Worm (Caenorhabditis elegans) whole organism, late embryonic: ENCODE results near the gene ugtp-1.

Source experiments
- F13H6.1 ChIP-seq: sonication (generic microtip); optimal IDR thresholded peaks from 2 replicates; lab custom pipeline; 2016; ENCODE audit warnings: missing genetic modification characterization, missing compliant biosample characterization
- K02D7.2 ChIP-seq: sonication (generic microtip); optimal IDR thresholded peaks from 2 replicates; lab custom pipeline; 2017; ENCODE audit warnings: mild to moderate bottlenecking, missing genetic modification characterization, missing compliant biosample characterization
- K09A11.1 ChIP-seq: sonication (generic microtip); optimal IDR thresholded peaks from 2 replicates; lab custom pipeline; 2017; ENCODE audit warnings: antibody characterized with exemption, mild to moderate bottlenecking, missing genetic modification characterization, missing compliant biosample characterization; ENCODE audit not compliant: insufficient read depth
- T23F11.4 ChIP-seq: fragments of 200-800 bp; sonication (Bioruptor generic); optimal IDR thresholded peaks from 2 replicates; lab custom pipeline; 2018; ENCODE audit warnings: mild to moderate bottlenecking, missing genetic modification characterization, missing compliant biosample characterization
- ahr-1 ChIP-seq: sonication (generic microtip); optimal IDR thresholded peaks from 2 replicates; lab custom pipeline; 2016; ENCODE audit warnings: missing genetic modification characterization, missing compliant biosample characterization
- ama-1 ChIP-seq: fragments of 150-350 bp; optimal IDR thresholded peaks from 2 replicates; lab custom pipeline; 2014
- ceh-14 ChIP-seq: sonication (generic microtip); optimal IDR thresholded peaks from 2 replicates; lab custom pipeline; 2016; ENCODE audit warnings: missing genotype, missing genetic modification characterization, missing compliant biosample characterization
- ceh-18 ChIP-seq: sonication (generic microtip); optimal IDR thresholded peaks from 2 replicates; lab custom pipeline; 2016; ENCODE audit warnings: missing genetic modification characterization, missing compliant biosample characterization
- ceh-22 ChIP-seq: sonication (generic microtip); optimal IDR thresholded peaks from 2 replicates; lab custom pipeline; 2017; ENCODE audit warnings: missing biosample characterization, missing genetic modification characterization
- ceh-24 ChIP-seq: sonication (generic microtip); optimal IDR thresholded peaks from 2 replicates; lab custom pipeline; 2016; ENCODE audit warnings: mild to moderate bottlenecking, missing genetic modification characterization, missing compliant biosample characterization
- ceh-31 ChIP-seq: sonication (generic microtip); optimal IDR thresholded peaks from 2 replicates; lab custom pipeline; 2016; ENCODE audit warnings: missing genetic modification characterization, missing compliant biosample characterization
- ceh-34 ChIP-seq: sonication (generic microtip); optimal IDR thresholded peaks from 2 replicates; lab custom pipeline; 2016; ENCODE audit warnings: mild to moderate bottlenecking, missing genetic modification characterization, missing compliant biosample characterization
- ceh-9 ChIP-seq: sonication (generic microtip); optimal IDR thresholded peaks from 2 replicates; lab custom pipeline; 2016; ENCODE audit warnings: mild to moderate bottlenecking, missing genetic modification characterization, inconsistent platforms, missing compliant biosample characterization
- dmd-4 ChIP-seq: sonication (generic microtip); optimal IDR thresholded peaks from 2 replicates; lab custom pipeline; 2016; ENCODE audit warnings: borderline replicate concordance, missing genetic modification characterization, missing compliant biosample characterization
- dve-1 ChIP-seq: sonication (generic microtip); optimal IDR thresholded peaks from 2 replicates; lab custom pipeline; 2017; ENCODE audit warnings: antibody characterized with exemption, mild to moderate bottlenecking, missing genetic modification characterization, missing compliant biosample characterization
- elt-2 ChIP-seq: sonication (generic microtip); optimal IDR thresholded peaks from 2 replicates; lab custom pipeline; 2016; ENCODE audit warnings: missing genetic modification reagents, missing genetic modification characterization, missing compliant biosample characterization
- elt-4 ChIP-seq: sonication (generic microtip); optimal IDR thresholded peaks from 2 replicates; lab custom pipeline; 2016; ENCODE audit warnings: missing genetic modification characterization, missing compliant biosample characterization
- ets-4 ChIP-seq: sonication (generic microtip); optimal IDR thresholded peaks from 2 replicates; lab custom pipeline; 2016; ENCODE audit warnings: missing genetic modification characterization, missing compliant biosample characterization
- eyg-1 ChIP-seq: sonication (generic microtip); optimal IDR thresholded peaks from 2 replicates; lab custom pipeline; 2016; ENCODE audit warnings: missing genotype, missing genetic modification characterization, missing compliant biosample characterization
- fkh-10 ChIP-seq: fragments of 150-350 bp; optimal IDR thresholded peaks from 2 replicates; lab custom pipeline; 2014; ENCODE audit warnings: missing biosample characterization, missing genetic modification reagents, missing genetic modification characterization
- fkh-6 ChIP-seq: sonication (generic microtip); optimal IDR thresholded peaks from 2 replicates; lab custom pipeline; 2016; ENCODE audit warnings: missing genetic modification characterization, missing compliant biosample characterization
- hlh-13 ChIP-seq: fragments of 200-800 bp; sonication (Bioruptor generic); optimal IDR thresholded peaks from 2 replicates; lab custom pipeline; 2018; ENCODE audit warnings: mild to moderate bottlenecking, missing genetic modification characterization, missing compliant biosample characterization
- hlh-8 ChIP-seq: sonication (generic microtip); optimal IDR thresholded peaks from 2 replicates; lab custom pipeline; 2016; ENCODE audit warnings: missing genotype, missing genetic modification characterization, missing compliant biosample characterization
- lim-6 ChIP-seq: sonication (generic microtip); optimal IDR thresholded peaks from 2 replicates; lab custom pipeline; 2016; ENCODE audit warnings: missing genetic modification characterization, missing compliant biosample characterization
- madf-2 ChIP-seq: sonication (generic microtip); optimal IDR thresholded peaks from 2 replicates; lab custom pipeline; 2017; ENCODE audit warnings: missing genetic modification characterization, missing compliant biosample characterization
- nhr-11 ChIP-seq: fragments of 150-350 bp; optimal IDR thresholded peaks from 2 replicates; lab custom pipeline; 2014; ENCODE audit warnings: missing biosample characterization, missing genetic modification characterization
- npax-4 ChIP-seq: sonication (generic microtip); optimal IDR thresholded peaks from 2 replicates; lab custom pipeline; 2016; ENCODE audit warnings: missing genetic modification characterization, missing compliant biosample characterization
- odd-2 ChIP-seq: sonication (generic microtip); optimal IDR thresholded peaks from 2 replicates; lab custom pipeline; 2017; ENCODE audit warnings: antibody characterized with exemption, mild to moderate bottlenecking, missing genetic modification characterization, missing compliant biosample characterization
- pros-1 ChIP-seq: fragments of 150-350 bp; optimal IDR thresholded peaks from 2 replicates; lab custom pipeline; 2014; ENCODE audit warnings: missing biosample characterization, missing genetic modification reagents, missing genetic modification characterization
- tbx-7 ChIP-seq: sonication (generic microtip); optimal IDR thresholded peaks from 2 replicates; lab custom pipeline; 2016; ENCODE audit warnings: missing genotype, missing genetic modification characterization, missing compliant biosample characterization
- unc-42 ChIP-seq: sonication (generic microtip); optimal IDR thresholded peaks from 2 replicates; lab custom pipeline; 2016; ENCODE audit warnings: missing genotype, missing genetic modification characterization, missing compliant biosample characterization
- unc-55 ChIP-seq: sonication (generic microtip); optimal IDR thresholded peaks from 2 replicates; lab custom pipeline; 2017; ENCODE audit warnings: missing biosample characterization, missing genetic modification reagents, missing genetic modification characterization

The ugtp-1 gene

ce11 chrIII:8739126-8739525 lies 11.4 kb downstream of the ugtp-1 start:
- TF ChIP-seq elt-2 (peak; percentile 17), fkh-10 (GFP tag; lab: Kevin White, UChicago) (no peak)

ce11 chrIII:8738289-8738688 lies 12.2 kb downstream of the ugtp-1 start:
- TF ChIP-seq dmd-4 (tag; lab: Kevin White, UChicago), result no peak
- TF ChIP-seq ets-4 (tag; lab: Kevin White, UChicago), result no peak
- TF ChIP-seq hlh-13 (GFP tag; lab: Kevin White, UChicago), result no peak
- TF ChIP-seq T23F11.4, result no peak
- TF ChIP-seq fkh-10 (GFP tag; lab: Kevin White, UChicago), result no peak
- TF ChIP-seq ceh-34 (tag; lab: Kevin White, UChicago), result no peak
- no peak for TF ChIP-seq ceh-18 (tag; lab: Kevin White, UChicago)
- no peak for TF ChIP-seq madf-2 (tag; lab: Kevin White, UChicago)
- TF ChIP-seq tbx-7 (tag; lab: Kevin White, UChicago), result no peak
- TF ChIP-seq ceh-14 (tag; lab: Kevin White, UChicago), result no peak
- no peak for TF ChIP-seq npax-4 (tag; lab: Kevin White, UChicago)
- no peak for TF ChIP-seq eyg-1 (tag; lab: Kevin White, UChicago)
- no peak for TF ChIP-seq dve-1

- TF ChIP-seq unc-42 (tag; lab: Kevin White, UChicago) (peak; percentile 87), tbx-7 (tag; lab: Kevin White, UChicago) (no peak)
- TF ChIP-seq, all 69 proteins: peak for 1
Observed at ce11 chrIII:8737391-8737790, 13.1 kb downstream of the ugtp-1 start.

ce11 chrIII:8734327-8734885 lies 16.1 kb downstream of the ugtp-1 start:
- TF ChIP-seq F13H6.1 (tag; lab: Kevin White, UChicago) (no peak), ceh-18 (tag; lab: Kevin White, UChicago) (peak; percentile 72), ama-1 (lab: Kevin White, UChicago) (no peak), ceh-24 (no peak), ceh-31 (tag; lab: Kevin White, UChicago) (peak; percentile 2), unc-55 (GFP tag; lab: Kevin White, UChicago) (peak; percentile 2), pros-1 (tag; lab: Kevin White, UChicago) (no peak), ceh-34 (tag; lab: Kevin White, UChicago) (peak; percentile 15), ceh-9 (no peak)

- peak; percentile 78 for TF ChIP-seq elt-2
- no peak for TF ChIP-seq ceh-24
- no peak for TF ChIP-seq elt-4 (tag; lab: Kevin White, UChicago)
- no peak for TF ChIP-seq nhr-11 (tag; lab: Kevin White, UChicago)
- TF ChIP-seq ceh-22 (tag; lab: Kevin White, UChicago), result no peak
- no peak for TF ChIP-seq hlh-8
Observed at ce11 chrIII:8733667-8734066, 16.8 kb downstream of the ugtp-1 start.

- TF ChIP-seq ets-4 (tag; lab: Kevin White, UChicago) (no peak), fkh-10 (GFP tag; lab: Kevin White, UChicago) (no peak), ceh-34 (tag; lab: Kevin White, UChicago) (no peak), T23F11.4 (no peak), unc-55 (GFP tag; lab: Kevin White, UChicago) (no peak), K02D7.2 (tag; lab: Kevin White, UChicago) (no peak), K09A11.1 (tag; lab: Kevin White, UChicago) (no peak), fkh-6 (tag; lab: Kevin White, UChicago) (no peak), ahr-1 (tag; lab: Kevin White, UChicago) (no peak), nhr-11 (tag; lab: Kevin White, UChicago) (no peak), madf-2 (tag; lab: Kevin White, UChicago) (no peak), odd-2 (no peak), lim-6 (tag; lab: Kevin White, UChicago) (no peak), unc-42 (tag; lab: Kevin White, UChicago) (no peak), npax-4 (tag; lab: Kevin White, UChicago) (no peak), pros-1 (tag; lab: Kevin White, UChicago) (no peak)
Observed at ce11 chrIII:8733237-8733636, 17.3 kb downstream of the ugtp-1 start.
